Fruit fly (Drosophila melanogaster): Measurements from ENCODE around the gene Cox17.
A peak's percentile ranks its signal among the peaks of the same experiment; 100 is the strongest.

- TF ChIP-seq CG17829 (tag; optimal IDR thresholded peaks at IDR 0.05): no peak
- TF ChIP-seq mld (GFP tag; IDR thresholded peaks at IDR 0.05; ENCODE audit: partially characterized antibody): no peak
- TF ChIP-seq CG1602 (GFP tag; optimal IDR thresholded peaks at IDR 0.05): no peak
- TF ChIP-seq CG11696 (GFP tag; IDR thresholded peaks at IDR 0.05): peak; percentile 34; the same call in 1 of the 2 replicates
- TF ChIP-seq ranshi (GFP tag; IDR thresholded peaks at IDR 0.05): no peak
- no peak for TF ChIP-seq CG5245 (GFP tag; optimal IDR thresholded peaks at IDR 0.05)
- TF ChIP-seq sc (optimal IDR thresholded peaks at IDR 0.05): no peak
- TF ChIP-seq sc (GFP tag; optimal IDR thresholded peaks at IDR 0.05): no peak
- TF ChIP-seq crol (GFP tag; IDR thresholded peaks at IDR 0.05): peak; percentile 77
- TF ChIP-seq insv (GFP tag; optimal IDR thresholded peaks at IDR 0.05): no peak
- peak in 1 of 2 experiments; percentile 46 for TF ChIP-seq Hr78 (GFP tag; optimal IDR thresholded peaks at IDR 0.05)
- TF ChIP-seq hth (optimal IDR thresholded peaks at IDR 0.05): no peak
- no peak for TF ChIP-seq cad (GFP tag; optimal IDR thresholded peaks at IDR 0.05)
- TF ChIP-seq CG31441 (GFP tag; IDR thresholded peaks at IDR 0.05): no peak
These were observed 13.6 kb downstream of the Cox17 start for dm6 chrX:15070811-15071479.

Measured in whole organism, embryonic.